Fruit fly (Drosophila melanogaster): Measurements from ENCODE around the gene Lgr4.

Lgr4 gene

dm6 chrX:13130175-13130822 lies 58.7 kb downstream of the Lgr4 start (continued):
- peak; percentile 46 for TF ChIP-seq CG2875 (GFP tag; optimal IDR thresholded peaks at IDR 0.05)
- TF ChIP-seq sqz (GFP tag; optimal IDR thresholded peaks at IDR 0.05), result peak; percentile 59
- no peak for TF ChIP-seq CG8478 (optimal IDR thresholded peaks at IDR 0.05)
- no peak for TF ChIP-seq bowl (GFP tag; IDR thresholded peaks at IDR 0.05)
- no peak for TF ChIP-seq Taf1 (GFP tag; IDR thresholded peaks at IDR 0.05)
- TF ChIP-seq CG15269 (tag; optimal IDR thresholded peaks at IDR 0.05), result peak; percentile 79
- TF ChIP-seq pho (GFP tag; optimal IDR thresholded peaks at IDR 0.05), result no peak
- TF ChIP-seq hbn (GFP tag; IDR thresholded peaks at IDR 0.05; ENCODE audit: partially characterized antibody), result no peak
- TF ChIP-seq so (GFP tag; IDR thresholded peaks at IDR 0.05), result peak; percentile 34; the same call in 1 of the 3 replicates
- TF ChIP-seq Atf3 (GFP tag; optimal IDR thresholded peaks at IDR 0.05), result peak; percentile 24
- no peak; the same call in 1 of the 2 replicates for TF ChIP-seq sob (GFP tag; IDR thresholded peaks at IDR 0.05)
- TF ChIP-seq CG17568 (GFP tag; optimal IDR thresholded peaks at IDR 0.05), result peak; percentile 45
- TF ChIP-seq CG7271 (tag; optimal IDR thresholded peaks at IDR 0.05), result no peak
- peak in 1 of 3 experiments; percentile 11 for TF ChIP-seq Stat92E (GFP tag; optimal IDR thresholded peaks at IDR 0.05)
- peak; percentile 78 for TF ChIP-seq CG12659 (GFP tag; optimal IDR thresholded peaks at IDR 0.05)
- no peak for TF ChIP-seq lbe (GFP tag; optimal IDR thresholded peaks at IDR 0.05)
- TF ChIP-seq ci (GFP tag; IDR thresholded peaks at IDR 0.05), result peak; percentile 52; the same call in 1 of the 3 replicates
- peak; percentile 51 for TF ChIP-seq Nf-YB (GFP tag; optimal IDR thresholded peaks at IDR 0.05)
- TF ChIP-seq CG8765 (GFP tag; IDR thresholded peaks at IDR 0.05), result no peak
- TF ChIP-seq kay (GFP tag; optimal IDR thresholded peaks at IDR 0.05), result no peak
- TF ChIP-seq CG31388 (GFP tag; optimal IDR thresholded peaks at IDR 0.05), result no peak
- TF ChIP-seq ind (GFP tag; optimal IDR thresholded peaks at IDR 0.05), result peak; percentile 57
- TF ChIP-seq Asciz (GFP tag; optimal IDR thresholded peaks at IDR 0.05), result peak; percentile 48
- peak; percentile 71 for TF ChIP-seq Ssrp (tag; optimal IDR thresholded peaks at IDR 0.05)
- TF ChIP-seq chm (GFP tag; IDR thresholded peaks at IDR 0.05), result 0 out of 2 replicates have a peak, but pooled peaks have one; percentile 30
- TF ChIP-seq CG8944 (GFP tag; optimal IDR thresholded peaks at IDR 0.05), result peak; percentile 62
- no peak for TF ChIP-seq CG3065 (GFP tag; optimal IDR thresholded peaks at IDR 0.05)
- TF ChIP-seq Ada2b (GFP tag; IDR thresholded peaks at IDR 0.05), result peak; percentile 42; the same call in 1 of the 2 replicates
- TF ChIP-seq CG1792 (GFP tag; optimal IDR thresholded peaks at IDR 0.05), result peak; percentile 22
- TF ChIP-seq oc (tag; optimal IDR thresholded peaks at IDR 0.05), result no peak
- peak; percentile 56 for TF ChIP-seq Ptx1 (GFP tag; IDR thresholded peaks at IDR 0.05)
- peak; percentile 53; the same call in 2 of the 3 replicates for TF ChIP-seq zfh1 (GFP tag; IDR thresholded peaks at IDR 0.05)
- TF ChIP-seq CG18619 (GFP tag; optimal IDR thresholded peaks at IDR 0.05), result peak; percentile 74
- TF ChIP-seq bcd (GFP tag; optimal IDR thresholded peaks at IDR 0.05), result peak; percentile 67
- peak; percentile 47 for TF ChIP-seq NC2β (GFP tag; optimal IDR thresholded peaks at IDR 0.05)
- TF ChIP-seq CG43689 (GFP tag; IDR thresholded peaks at IDR 0.05), result no peak
- TF ChIP-seq CG11560 (tag; IDR thresholded peaks at IDR 0.05), result no peak
- TF ChIP-seq CG4820 (GFP tag; optimal IDR thresholded peaks at IDR 0.05), result peak; percentile 64
- peak; percentile 66 for TF ChIP-seq NfI (GFP tag; optimal IDR thresholded peaks at IDR 0.05)
- TF ChIP-seq ftz-f1 (GFP tag; optimal IDR thresholded peaks at IDR 0.05), result no peak
- peak; percentile 69 for TF ChIP-seq sd (tag; optimal IDR thresholded peaks at IDR 0.05)
- TF ChIP-seq nmo (GFP tag; optimal IDR thresholded peaks at IDR 0.05), result peak; percentile 84
- no peak for TF ChIP-seq sr (GFP tag; IDR thresholded peaks at IDR 0.05)
- TF ChIP-seq row (GFP tag; IDR thresholded peaks at IDR 0.05), result peak; percentile 71
- no peak for TF ChIP-seq z (GFP tag; IDR thresholded peaks at IDR 0.05)
- peak; percentile 38 for TF ChIP-seq CG12104 (GFP tag; optimal IDR thresholded peaks at IDR 0.05)
- TF ChIP-seq otp (GFP tag; IDR thresholded peaks at IDR 0.05), result no peak
- TF ChIP-seq CG12071 (GFP tag; optimal IDR thresholded peaks at IDR 0.05), result peak; percentile 50
- no peak for TF ChIP-seq HLH3B (GFP tag; IDR thresholded peaks at IDR 0.05)
- TF ChIP-seq CG2202 (tag; optimal IDR thresholded peaks at IDR 0.05), result peak; percentile 41
- peak; percentile 65 for TF ChIP-seq CG17829 (tag; optimal IDR thresholded peaks at IDR 0.05)

Data from whole organism, embryonic.